Fruit fly (Drosophila melanogaster) whole organism, pupa: ENCODE data around the gene CG1628.

Experiments
- CG10348 ChIP-seq: fragments of 200-800 bp; sonication (Bioruptor generic); IDR thresholded peaks from 2 replicates; pipeline ENCODE4 v1.3.6; 2022; ENCODE audit warnings: missing biosample characterization, missing genetic modification characterization
- CG12605 ChIP-seq: fragments of 200-800 bp; sonication (Bioruptor generic); IDR thresholded peaks from 2 replicates; pipeline ENCODE4 v1.3.6; 2022; ENCODE audit warnings: missing biosample characterization, missing genetic modification characterization
- CG13204 ChIP-seq: fragments of 200-800 bp; sonication (Bioruptor generic); optimal IDR thresholded peaks from 2 replicates; lab custom pipeline; 2018; ENCODE audit warnings: missing biosample characterization, mild to moderate bottlenecking, missing genetic modification characterization, moderate library complexity
- CG14655 ChIP-seq: fragments of 200-800 bp; sonication (Bioruptor generic); optimal IDR thresholded peaks from 3 replicates; lab custom pipeline; 2017; ENCODE audit warnings: mild to moderate bottlenecking, missing biosample characterization, missing genetic modification reagents, missing genetic modification characterization
- CG15710 ChIP-seq: fragments of 200-800 bp; sonication (Bioruptor generic); optimal IDR thresholded peaks from 2 replicates; lab custom pipeline; 2018; ENCODE audit warnings: missing biosample characterization, mild to moderate bottlenecking, missing genetic modification characterization, moderate library complexity
- CG17806 ChIP-seq: fragments of 200-800 bp; sonication (Bioruptor generic); optimal IDR thresholded peaks from 2 replicates; lab custom pipeline; 2018; ENCODE audit warnings: missing biosample characterization, mild to moderate bottlenecking, missing genetic modification characterization, moderate library complexity
- CG32121 ChIP-seq: fragments of 200-800 bp; sonication (Bioruptor generic); IDR thresholded peaks from 2 replicates; pipeline ENCODE4 v1.3.6; 2022; ENCODE audit warnings: missing biosample characterization, missing genetic modification characterization
- CG34367 ChIP-seq: fragments of 200-800 bp; sonication (Bioruptor generic); optimal IDR thresholded peaks from 2 replicates; lab custom pipeline; 2018; ENCODE audit warnings: missing biosample characterization, mild to moderate bottlenecking, missing genetic modification characterization
- CG4496 ChIP-seq: fragments of 200-800 bp; sonication (Bioruptor generic); IDR thresholded peaks from 3 replicates; pipeline ENCODE4 v1.3.6; 2022; ENCODE audit warnings: missing biosample characterization, missing genetic modification characterization
- CG8159 ChIP-seq: fragments of 200-800 bp; sonication (Bioruptor generic); optimal IDR thresholded peaks from 3 replicates; lab custom pipeline; 2018; ENCODE audit warnings: missing biosample characterization, mild to moderate bottlenecking, missing genetic modification characterization, moderate library complexity
- CG8301 ChIP-seq: fragments of 200-800 bp; sonication (Bioruptor generic); optimal IDR thresholded peaks from 2 replicates; lab custom pipeline; 2018; ENCODE audit warnings: missing biosample characterization, mild to moderate bottlenecking, missing genetic modification characterization
- CG9948 ChIP-seq: fragments of 200-800 bp; sonication (Bioruptor generic); optimal IDR thresholded peaks from 2 replicates; lab custom pipeline; 2018; ENCODE audit warnings: missing biosample characterization, mild to moderate bottlenecking, missing genetic modification characterization, moderate library complexity
- D1 ChIP-seq: fragments of 200-800 bp; sonication (Bioruptor generic); optimal IDR thresholded peaks from 2 replicates; lab custom pipeline; 2018; ENCODE audit warnings: missing biosample characterization, mild to moderate bottlenecking, missing genetic modification characterization, moderate library complexity
- EcR ChIP-seq: fragments of 200-800 bp; sonication (Bioruptor generic); optimal IDR thresholded peaks from 3 replicates; lab custom pipeline; 2019; ENCODE audit warnings: missing biosample characterization, missing genetic modification characterization, mild to moderate bottlenecking, moderate library complexity, missing genetic modification reagents
- Ets98B ChIP-seq: fragments of 200-800 bp; sonication (Bioruptor generic); IDR thresholded peaks from 2 replicates; pipeline ENCODE4 v1.3.6; 2022; ENCODE audit warnings: missing biosample characterization, missing genetic modification characterization
- Pif1A ChIP-seq: fragments of 200-800 bp; sonication (Bioruptor generic); optimal IDR thresholded peaks from 3 replicates; lab custom pipeline; 2016; ENCODE audit warnings: missing biosample characterization, missing genetic modification characterization
- Pif1B ChIP-seq: fragments of 200-800 bp; sonication (Bioruptor generic); optimal IDR thresholded peaks from 3 replicates; lab custom pipeline; 2016; ENCODE audit warnings: missing biosample characterization, missing genetic modification characterization
- Snoo ChIP-seq: fragments of 200-800 bp; sonication (Bioruptor generic); optimal IDR thresholded peaks from 3 replicates; lab custom pipeline; 2017; ENCODE audit warnings: missing biosample characterization, mild to moderate bottlenecking, missing genetic modification characterization, inconsistent platforms
- fd96Ca ChIP-seq: fragments of 200-800 bp; sonication (Bioruptor generic); IDR thresholded peaks from 3 replicates; pipeline ENCODE4 v1.3.6; 2022; ENCODE audit warnings: missing biosample characterization, missing genetic modification characterization
- gl ChIP-seq: fragments of 200-800 bp; sonication (Bioruptor generic); optimal IDR thresholded peaks from 2 replicates; lab custom pipeline; 2018; ENCODE audit warnings: missing biosample characterization, mild to moderate bottlenecking, missing genetic modification characterization
- rn ChIP-seq: fragments of 200-800 bp; sonication (Bioruptor generic); IDR thresholded peaks from 2 replicates; pipeline ENCODE4 v1.3.6; 2022; ENCODE audit warnings: missing biosample characterization, missing genetic modification characterization

CG1628 gene

dm6 chrX:10566491-10566890, 36.0 kb downstream of the CG1628 start, which contains the start of gene CG15296:
TSS of gene CG15296 (minus strand) at chrX:10566591.
- no peak for TF ChIP-seq EcR (GFP tag; lab: Kevin White, UChicago)
- TF ChIP-seq CG4496 (GFP tag; lab: Robert Waterston, UW): no peak
- TF ChIP-seq Snoo (tag; lab: Kevin White, UChicago): no peak
- no peak for TF ChIP-seq CG8301 (tag; lab: Kevin White, UChicago)
- TF ChIP-seq CG9948 (tag; lab: Kevin White, UChicago): no peak
- no peak for TF ChIP-seq CG14655 (GFP tag; lab: Kevin White, UChicago)
- no peak for TF ChIP-seq CG8159
- no peak for TF ChIP-seq CG12605 (GFP tag; lab: Robert Waterston, UW)
- no peak for TF ChIP-seq D1 (tag; lab: Kevin White, UChicago)

DNA sequence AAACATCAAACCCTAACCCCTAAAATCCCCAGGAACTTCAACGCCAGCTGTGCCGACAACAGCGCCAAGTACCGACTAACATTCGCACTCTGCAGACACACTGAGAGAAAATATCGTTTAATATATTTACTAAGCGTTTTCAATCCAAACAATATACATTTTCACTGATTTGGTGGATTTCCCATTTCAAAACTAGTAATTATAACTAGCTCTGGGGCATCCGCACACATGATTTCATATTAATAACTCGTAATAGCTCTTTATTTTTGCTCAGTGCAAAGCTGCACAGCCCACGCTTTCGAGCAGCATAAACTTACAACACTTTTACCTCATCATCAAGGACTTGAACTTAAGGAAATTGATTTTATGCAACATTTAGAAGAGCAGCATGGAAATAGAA, 38.4 kb downstream of the CG1628 start:
- TF ChIP-seq CG14655 (GFP tag; lab: Kevin White, UChicago) (no peak), CG12605 (GFP tag; lab: Robert Waterston, UW) (no peak), D1 (tag; lab: Kevin White, UChicago) (no peak), Ets98B (no peak), Snoo (tag; lab: Kevin White, UChicago) (no peak)

DNA sequence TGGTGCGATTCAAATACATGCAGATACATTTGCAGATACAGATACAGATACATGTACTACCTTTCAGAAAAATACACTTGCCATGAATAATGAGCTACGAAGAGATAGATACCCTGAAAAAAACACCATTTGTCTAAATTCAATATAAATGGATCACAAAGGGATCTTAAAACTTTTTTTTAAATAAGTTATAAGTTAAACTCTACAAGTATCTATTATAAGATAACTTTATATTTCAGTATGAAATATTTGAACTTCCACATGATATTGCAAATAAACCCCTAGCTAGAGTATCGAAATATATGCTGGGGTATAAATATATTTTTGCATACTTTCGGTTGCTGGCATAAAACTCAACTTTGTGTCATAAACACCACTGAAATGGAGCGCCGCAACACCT, 41.1 kb downstream of the CG1628 start:
- TF ChIP-seq CG15710 (tag; lab: Kevin White, UChicago) (peak; percentile 64), Pif1B (peak; percentile 54), CG17806 (tag; lab: Kevin White, UChicago) (peak; percentile 64), Snoo (tag; lab: Kevin White, UChicago) (peak; percentile 63), CG12605 (GFP tag; lab: Robert Waterston, UW) (0 out of 2 replicates have a peak, but pooled peaks have one; percentile 35), Ets98B (peak; percentile 71), CG8159 (peak; percentile 68), fd96Ca (GFP tag; lab: Robert Waterston, UW) (no peak), CG4496 (GFP tag; lab: Robert Waterston, UW) (peak; percentile 74), rn (GFP tag; lab: Robert Waterston, UW) (no peak), CG32121 (peak; percentile 78), CG8301 (tag; lab: Kevin White, UChicago) (peak; percentile 77), CG10348 (GFP tag; lab: Robert Waterston, UW) (0 out of 2 replicates have a peak, but pooled peaks have one; percentile 17), D1 (tag; lab: Kevin White, UChicago) (peak; percentile 69), CG13204 (GFP tag; lab: Kevin White, UChicago) (no peak), gl (tag; lab: Kevin White, UChicago) (peak; percentile 2), CG34367 (tag; lab: Kevin White, UChicago) (peak; percentile 37), CG14655 (GFP tag; lab: Kevin White, UChicago) (peak; percentile 76), Pif1A (GFP tag; lab: Kevin White, UChicago) (peak; percentile 50), EcR (GFP tag; lab: Kevin White, UChicago) (no peak), CG9948 (tag; lab: Kevin White, UChicago) (peak; percentile 75)

DNA sequence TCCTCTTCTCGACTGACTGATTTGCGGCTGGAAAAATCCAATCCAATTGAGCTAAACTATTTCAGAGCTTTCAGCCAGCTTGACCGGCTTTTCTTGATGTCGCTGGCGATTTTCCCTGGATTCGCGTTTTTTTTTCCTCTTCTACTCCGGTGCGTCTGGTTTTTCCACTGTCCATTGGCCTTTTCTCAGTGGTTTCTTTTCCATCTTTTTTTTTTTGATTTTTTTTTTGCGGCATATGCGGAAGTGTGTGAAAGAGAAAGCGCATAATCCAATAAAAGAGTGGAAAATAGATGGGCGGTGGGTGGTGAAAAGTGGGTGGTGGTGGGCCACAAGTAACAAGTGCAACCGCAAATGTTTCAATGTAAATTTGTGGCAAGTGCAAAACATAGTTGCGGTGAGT, 44.5 kb downstream of the CG1628 start:
- TF ChIP-seq CG8301 (tag; lab: Kevin White, UChicago) (peak; percentile 14), D1 (tag; lab: Kevin White, UChicago) (no peak), CG32121 (peak; percentile 17; the same call in 1 of the 2 replicates), CG10348 (GFP tag; lab: Robert Waterston, UW) (no peak), CG14655 (GFP tag; lab: Kevin White, UChicago) (peak; percentile 20), Ets98B (peak; percentile 43)

- TF ChIP-seq CG8301 (tag; lab: Kevin White, UChicago) (peak; percentile 94), CG32121 (peak; percentile 78), rn (GFP tag; lab: Robert Waterston, UW) (peak; percentile 74), CG12605 (GFP tag; lab: Robert Waterston, UW) (peak; percentile 53), D1 (tag; lab: Kevin White, UChicago) (peak; percentile 21), CG8159 (peak; percentile 73), CG4496 (GFP tag; lab: Robert Waterston, UW) (peak; percentile 80; the same call in 2 of the 3 replicates), Snoo (tag; lab: Kevin White, UChicago) (peak; percentile 89), CG13204 (GFP tag; lab: Kevin White, UChicago) (peak; percentile 22), CG17806 (tag; lab: Kevin White, UChicago) (peak; percentile 70), CG34367 (tag; lab: Kevin White, UChicago) (peak; percentile 58), gl (tag; lab: Kevin White, UChicago) (peak; percentile 36), Ets98B (peak; percentile 76), CG10348 (GFP tag; lab: Robert Waterston, UW) (no peak), Pif1B (peak; percentile 91), fd96Ca (GFP tag; lab: Robert Waterston, UW) (peak; percentile 87), CG9948 (tag; lab: Kevin White, UChicago) (peak; percentile 75), EcR (GFP tag; lab: Kevin White, UChicago) (no peak), CG14655 (GFP tag; lab: Kevin White, UChicago) (peak; percentile 97), CG15710 (tag; lab: Kevin White, UChicago) (peak; percentile 67), Pif1A (GFP tag; lab: Kevin White, UChicago) (peak; percentile 87)
These were observed 45.1 kb downstream of the CG1628 start for dm6 chrX:10557432-10557831.

- no peak for TF ChIP-seq gl (tag; lab: Kevin White, UChicago)
- peak; percentile 0 for TF ChIP-seq CG17806 (tag; lab: Kevin White, UChicago)
- peak; percentile 11 for TF ChIP-seq CG8159
- TF ChIP-seq, all 21 proteins: peak for 2
These were observed 53.5 kb downstream of the CG1628 start for dm6 chrX:10549050-10549449.
